Worm (Caenorhabditis elegans) whole organism, L4 larva: Measurements from ENCODE around the gene cec-5.

Experiments
- F37D6.2 ChIP-seq: sonication (generic microtip); optimal IDR thresholded peaks from 2 replicates; lab custom pipeline; 2016; ENCODE audit warnings: mild to moderate bottlenecking, missing genetic modification characterization, missing compliant biosample characterization
- F44E2.7 ChIP-seq: fragments of 200-800 bp; sonication (Bioruptor generic); IDR thresholded peaks from 2 replicates; pipeline ENCODE4 v2.1.2; 2022; ENCODE audit warnings: missing genetic modification characterization, missing compliant biosample characterization
- F49E8.2 ChIP-seq: sonication (generic microtip); optimal IDR thresholded peaks from 2 replicates; lab custom pipeline; 2016; ENCODE audit warnings: missing compliant biosample characterization, mild to moderate bottlenecking, missing genetic modification characterization, borderline replicate concordance
- Y105C5A.15 ChIP-seq: fragments of 200-800 bp; sonication (Bioruptor generic); IDR thresholded peaks from 2 replicates; pipeline ENCODE4 v1.3.6; 2022; ENCODE audit warnings: missing genetic modification characterization, missing compliant biosample characterization
- Y48G9A.11 ChIP-seq: fragments of 200-800 bp; sonication (Bioruptor generic); IDR thresholded peaks from 2 replicates; pipeline ENCODE4 v1.3.6; 2022; ENCODE audit warnings: missing genetic modification reagents, missing genetic modification characterization, missing compliant biosample characterization
- Y5F2A.4 ChIP-seq: fragments of 200-800 bp; sonication (Bioruptor generic); optimal IDR thresholded peaks from 2 replicates; lab custom pipeline; 2018; ENCODE audit warnings: mild to moderate bottlenecking, missing genetic modification characterization, missing compliant biosample characterization
- ZK337.2 ChIP-seq: fragments of 200-800 bp; sonication (Bioruptor generic); IDR thresholded peaks from 2 replicates; pipeline ENCODE4 v1.3.6; 2022; ENCODE audit warnings: missing genetic modification reagents, missing genetic modification characterization, missing compliant biosample characterization
- aha-1 ChIP-seq: fragments of 150-350 bp; peaks from one replicate; lab custom pipeline; 2014; ENCODE audit warnings: missing biosample characterization, missing genetic modification characterization
- arid-1 ChIP-seq: fragments of 200-800 bp; sonication (Bioruptor generic); conservative IDR thresholded peaks from 2 replicates; pipeline ENCODE4 v1.3.6; 2022; ENCODE audit warnings: missing genetic modification reagents, missing genetic modification characterization, missing compliant biosample characterization
- attf-4 ChIP-seq: sonication (generic microtip); optimal IDR thresholded peaks from 3 replicates; lab custom pipeline; 2017; ENCODE audit warnings: missing biosample characterization, missing genetic modification characterization
- ceh-44 ChIP-seq: fragments of 200-800 bp; sonication (Bioruptor generic); IDR thresholded peaks from 2 replicates; pipeline ENCODE4 v1.3.6; 2022; ENCODE audit warnings: missing genetic modification reagents, missing genetic modification characterization, missing compliant biosample characterization
- cey-2 ChIP-seq: sonication (generic microtip); optimal IDR thresholded peaks from 3 replicates; lab custom pipeline; 2017; ENCODE audit warnings: missing genetic modification characterization, mild to moderate bottlenecking, missing compliant biosample characterization, antibody characterized with exemption, borderline replicate concordance; ENCODE audit not compliant: insufficient read depth
- daf-8 ChIP-seq: fragments of 200-800 bp; sonication (Bioruptor generic); IDR thresholded peaks from 2 replicates; pipeline ENCODE4 v1.3.6; 2022; ENCODE audit warnings: missing genetic modification characterization, missing compliant biosample characterization
- dmd-8 ChIP-seq: fragments of 200-800 bp; sonication (Bioruptor generic); IDR thresholded peaks from 2 replicates; pipeline ENCODE4 v1.3.6; 2022; ENCODE audit warnings: missing genetic modification characterization, missing compliant biosample characterization
- dpl-1 ChIP-seq: fragments of 150-350 bp; optimal IDR thresholded peaks from 2 replicates; lab custom pipeline; 2014; ENCODE audit warnings: missing biosample characterization, missing genetic modification reagents, missing genetic modification characterization
- egl-43 ChIP-seq: fragments of 200-800 bp; sonication (Bioruptor generic); IDR thresholded peaks from 2 replicates; pipeline ENCODE4 v1.3.6; 2022; ENCODE audit warnings: missing genetic modification reagents, missing genetic modification characterization, missing compliant biosample characterization
- fkh-10 ChIP-seq: fragments of 150-350 bp; optimal IDR thresholded peaks from 2 replicates; lab custom pipeline; 2014; ENCODE audit warnings: missing biosample characterization, missing genetic modification reagents, missing genetic modification characterization
- hif-1 ChIP-seq, 2 experiments: sonication (generic microtip); optimal IDR thresholded peaks; 2 replicates each; lab custom pipeline; 2016 to 2017; ENCODE audit warnings: missing compliant biosample characterization in 2 of 2, missing genetic modification characterization in 2 of 2, missing genetic modification reagents in 2 of 2, missing genotype in 2 of 2, mild to moderate bottlenecking in 1 of 2
- hlh-11 ChIP-seq: fragments of 200-800 bp; sonication (Bioruptor generic); optimal IDR thresholded peaks from 2 replicates; lab custom pipeline; 2018; ENCODE audit warnings: mild to moderate bottlenecking, missing genetic modification characterization, missing compliant biosample characterization
- hlh-30 ChIP-seq: sonication (generic microtip); optimal IDR thresholded peaks from 2 replicates; lab custom pipeline; 2017; ENCODE audit warnings: antibody characterized with exemption, mild to moderate bottlenecking, missing genetic modification characterization, missing compliant biosample characterization; ENCODE audit not compliant: insufficient read depth
- mdl-1 ChIP-seq, 2 experiments: fragments of 150-350 bp in 1 of 2; sonication (generic microtip) in 1 of 2; optimal IDR thresholded peaks; 2 replicates each; lab custom pipeline; 2014 to 2017; ENCODE audit warnings: missing biosample characterization in 2 of 2, missing genetic modification characterization in 2 of 2
- nhr-11 ChIP-seq: fragments of 150-350 bp; optimal IDR thresholded peaks from 2 replicates; lab custom pipeline; 2014; ENCODE audit warnings: missing biosample characterization, missing genetic modification characterization
- nhr-111 ChIP-seq: fragments of 200-800 bp; sonication (Bioruptor generic); optimal IDR thresholded peaks from 2 replicates; lab custom pipeline; 2018; ENCODE audit warnings: mild to moderate bottlenecking, missing genetic modification characterization, missing compliant biosample characterization
- nhr-25 ChIP-seq: sonication (generic microtip); optimal IDR thresholded peaks from 2 replicates; lab custom pipeline; 2017; ENCODE audit warnings: missing genetic modification characterization, mild to moderate bottlenecking, missing compliant biosample characterization, antibody characterized with exemption, moderate library complexity, borderline replicate concordance; ENCODE audit not compliant: insufficient read depth
- nhr-28 ChIP-seq: fragments of 150-350 bp; optimal IDR thresholded peaks from 2 replicates; lab custom pipeline; 2014; ENCODE audit warnings: missing biosample characterization, missing genetic modification characterization
- nhr-42 ChIP-seq: fragments of 200-800 bp; sonication (Bioruptor generic); IDR thresholded peaks from 2 replicates; pipeline ENCODE4 v1.3.6; 2022; ENCODE audit warnings: missing genetic modification characterization, missing compliant biosample characterization
- nhr-76 ChIP-seq: fragments of 150-350 bp; optimal IDR thresholded peaks from 2 replicates; lab custom pipeline; 2014; ENCODE audit warnings: missing biosample characterization, missing genetic modification characterization
- pqm-1 ChIP-seq: sonication (generic microtip); optimal IDR thresholded peaks from 2 replicates; lab custom pipeline; 2017; ENCODE audit warnings: missing biosample characterization, missing genetic modification characterization
- snpc-4 ChIP-seq: fragments of 150-350 bp; optimal IDR thresholded peaks from 2 replicates; lab custom pipeline; 2014; ENCODE audit warnings: missing biosample characterization, missing genetic modification characterization
- unc-130 ChIP-seq: sonication (generic microtip); optimal IDR thresholded peaks from 2 replicates; lab custom pipeline; 2016; ENCODE audit warnings: missing genetic modification reagents, missing genetic modification characterization, missing compliant biosample characterization
- unc-62 ChIP-seq, 3 experiments: fragments of 150-350 bp in 1 of 3; sonication (generic microtip); optimal IDR thresholded peaks in 2 of 3; peaks in 1 of 3; 1 replicate in 1 of 3; 2 replicates in 2 of 3; lab custom pipeline; 2014 to 2017; ENCODE audit warnings: missing biosample characterization in 3 of 3, missing genetic modification characterization in 3 of 3, missing genetic modification reagents in 3 of 3, missing genotype in 1 of 3
- zag-1 ChIP-seq: fragments of 150-350 bp; optimal IDR thresholded peaks from 2 replicates; lab custom pipeline; 2014; ENCODE audit warnings: missing biosample characterization, missing genetic modification characterization
- zfp-2 ChIP-seq: sonication (generic microtip); optimal IDR thresholded peaks from 2 replicates; lab custom pipeline; 2016; ENCODE audit warnings: mild to moderate bottlenecking, missing genetic modification characterization, missing compliant biosample characterization
- zfp-3 ChIP-seq: fragments of 200-800 bp; sonication (Bioruptor generic); conservative IDR thresholded peaks from 2 replicates; pipeline ENCODE4 v1.3.6; 2022; ENCODE audit warnings: missing genetic modification reagents, missing genetic modification characterization, missing compliant biosample characterization
- zip-2 ChIP-seq: fragments of 150-350 bp; optimal IDR thresholded peaks from 2 replicates; lab custom pipeline; 2014; ENCODE audit warnings: missing biosample characterization, missing genetic modification characterization
- ztf-11 ChIP-seq: fragments of 150-350 bp; optimal IDR thresholded peaks from 2 replicates; lab custom pipeline; 2014; ENCODE audit warnings: missing biosample characterization, missing genetic modification characterization

The cec-5 gene

DNA sequence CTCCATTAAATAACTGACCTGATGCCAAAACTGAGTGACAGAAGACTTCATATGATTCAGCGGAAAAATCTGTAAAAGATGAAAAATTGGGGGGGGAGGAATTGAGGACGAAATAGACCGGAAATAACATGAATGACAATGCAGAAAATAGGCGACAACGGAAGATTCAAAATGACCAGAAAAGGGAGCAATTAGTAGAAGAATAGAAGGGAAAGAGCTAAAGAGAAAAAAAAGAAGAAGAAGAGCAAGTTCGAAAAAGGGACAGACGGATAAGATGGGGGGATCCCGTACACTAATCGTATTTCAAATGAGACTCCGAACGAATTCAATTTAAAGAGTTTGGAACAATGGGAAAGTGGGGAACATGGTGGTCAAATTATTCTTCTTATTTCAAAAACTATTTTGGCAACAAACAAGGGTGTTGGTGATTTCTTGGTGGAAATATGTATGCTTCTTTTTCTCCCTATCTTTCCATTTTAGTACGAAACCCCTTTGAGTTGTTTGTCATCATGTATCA is 37.4 kb downstream of the cec-5 start, which contains the start of gene R05G6.10:
TSS of gene R05G6.10 (minus strand) at position 51 of the 517 bp plus-strand sequence.
- no peak for TF ChIP-seq ceh-44 (GFP tag; lab: Robert Waterston, UW)
- no peak for TF ChIP-seq fkh-10 (GFP tag; lab: Kevin White, UChicago)
- peak in 1 of 2 experiments; percentile 88 for TF ChIP-seq unc-62 (GFP tag; optimal IDR thresholded peaks at IDR 0.05 in 1 of 2; lab: Kevin White, UChicago)
- no peak for TF ChIP-seq unc-62 (tag; optimal IDR thresholded peaks at IDR 0.05; lab: Kevin White, UChicago)
- TF ChIP-seq F49E8.2 (tag; lab: Kevin White, UChicago): no peak
- TF ChIP-seq, all 104 proteins: peak for 1

DNA sequence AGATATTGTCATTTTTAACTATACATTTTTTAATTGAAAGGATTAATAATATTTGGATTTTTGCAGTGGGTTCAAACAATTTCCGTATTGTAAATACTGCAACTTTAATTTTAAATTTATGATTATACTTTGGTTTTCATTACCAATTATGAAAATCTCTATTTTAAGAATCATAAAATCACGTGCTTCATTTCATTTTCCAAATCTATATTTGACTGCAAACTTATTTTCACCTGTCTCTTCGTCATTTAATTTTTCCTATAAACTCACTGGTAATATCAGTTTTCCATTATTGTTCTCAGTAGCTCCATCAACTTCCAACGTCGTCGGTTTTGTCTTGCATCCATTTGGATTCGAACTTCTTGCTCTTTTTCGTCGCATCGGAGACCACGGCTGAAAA is 47.6 kb downstream of the cec-5 start, which contains the start of gene R05G6.1:
TSS of gene R05G6.1 (plus strand) at position 301 of the 400 bp plus-strand sequence.
- TF ChIP-seq Y48G9A.11 (no peak), pqm-1 (tag; lab: Kevin White, UChicago) (no peak), zfp-3 (no peak), zip-2 (tag; lab: Kevin White, UChicago) (no peak), nhr-42 (GFP tag; lab: Robert Waterston, UW) (no peak), zfp-2 (tag; lab: Kevin White, UChicago) (no peak), F37D6.2 (tag; lab: Kevin White, UChicago) (no peak), ceh-44 (GFP tag; lab: Robert Waterston, UW) (no peak), ZK337.2 (GFP tag; lab: Robert Waterston, UW) (no peak), nhr-11 (tag; lab: Kevin White, UChicago) (no peak), nhr-111 (GFP tag; lab: Kevin White, UChicago) (no peak), Y105C5A.15 (no peak), ztf-11 (no peak)

- no peak for TF ChIP-seq zag-1 (tag; lab: Kevin White, UChicago)
- no peak for TF ChIP-seq dpl-1 (GFP tag; lab: Kevin White, UChicago)
- TF ChIP-seq hif-1 (tag; optimal IDR thresholded peaks at IDR 0.05; lab: Kevin White, UChicago): no peak
- peak in 1 of 2 experiments; percentile 34 for TF ChIP-seq mdl-1 (tag; optimal IDR thresholded peaks at IDR 0.05; lab: Kevin White, UChicago)
- no peak for TF ChIP-seq attf-4 (tag; lab: Kevin White, UChicago)
- no peak for TF ChIP-seq dmd-8 (GFP tag; lab: Robert Waterston, UW)
- TF ChIP-seq egl-43 (GFP tag; lab: Robert Waterston, UW): no peak
- no peak for TF ChIP-seq nhr-76
- TF ChIP-seq nhr-25 (tag; lab: Kevin White, UChicago): no peak
- no peak for TF ChIP-seq snpc-4 (tag; lab: Kevin White, UChicago)
- TF ChIP-seq unc-62 (GFP tag; optimal IDR thresholded peaks at IDR 0.05 in 1 of 2; lab: Kevin White, UChicago): peak in 1 of 2 experiments; percentile 90
- TF ChIP-seq unc-62 (tag; optimal IDR thresholded peaks at IDR 0.05; lab: Kevin White, UChicago): no peak
- TF ChIP-seq hlh-11 (tag; lab: Kevin White, UChicago): no peak
- TF ChIP-seq unc-130: no peak
- no peak for TF ChIP-seq daf-8 (GFP tag; lab: Robert Waterston, UW)
- TF ChIP-seq zfp-3: no peak
- TF ChIP-seq nhr-42 (GFP tag; lab: Robert Waterston, UW): no peak
- TF ChIP-seq aha-1: peak; percentile 92
- TF ChIP-seq cey-2 (tag; lab: Kevin White, UChicago): peak; percentile 30
- no peak for TF ChIP-seq F44E2.7 (GFP tag; lab: Robert Waterston, UW)
- TF ChIP-seq hlh-30 (tag; lab: Kevin White, UChicago): peak; percentile 33
- TF ChIP-seq Y5F2A.4: no peak
- TF ChIP-seq nhr-28 (tag; lab: Kevin White, UChicago): peak; percentile 34
- no peak for TF ChIP-seq ceh-44 (GFP tag; lab: Robert Waterston, UW)
- TF ChIP-seq arid-1 (GFP tag; lab: Robert Waterston, UW): no peak
Measured at ce11 chrIV:7530226-7531070, 49.5 kb downstream of the cec-5 start.
